Worm (Caenorhabditis elegans) whole organism, L1 larva: ENCODE data around the gene dnj-10.

ENCODE experiments used
- C16A3.4 ChIP-seq: fragments of 150-350 bp; optimal IDR thresholded peaks from 2 replicates; lab custom pipeline; 2014; ENCODE audit warnings: missing biosample characterization, missing genetic modification characterization
- F16B12.6 ChIP-seq: fragments of 150-350 bp; optimal IDR thresholded peaks from 2 replicates; lab custom pipeline; 2014; ENCODE audit warnings: missing biosample characterization, missing genetic modification characterization
- Y116A8C.19 ChIP-seq: sonication (generic microtip); optimal IDR thresholded peaks from 2 replicates; lab custom pipeline; 2016; ENCODE audit warnings: missing compliant biosample characterization, missing genetic modification characterization, borderline replicate concordance
- aha-1 ChIP-seq: fragments of 150-350 bp; optimal IDR thresholded peaks from 2 replicates; lab custom pipeline; 2014; ENCODE audit warnings: missing biosample characterization, missing genetic modification characterization
- aly-2 ChIP-seq: fragments of 150-350 bp; optimal IDR thresholded peaks from 2 replicates; lab custom pipeline; 2014; ENCODE audit warnings: missing biosample characterization, missing genetic modification characterization
- ama-1 ChIP-seq: fragments of 150-350 bp; optimal IDR thresholded peaks from 2 replicates; lab custom pipeline; 2014
- blmp-1 ChIP-seq: fragments of 150-350 bp; optimal IDR thresholded peaks from 2 replicates; lab custom pipeline; 2014; ENCODE audit warnings: missing biosample characterization, missing genetic modification characterization
- ceh-63 ChIP-seq: fragments of 200-800 bp; sonication (Bioruptor generic); optimal IDR thresholded peaks from 2 replicates; lab custom pipeline; 2018; ENCODE audit warnings: mild to moderate bottlenecking, missing genetic modification characterization, missing compliant biosample characterization
- ceh-8 ChIP-seq: fragments of 200-800 bp; sonication (Bioruptor generic); optimal IDR thresholded peaks from 2 replicates; lab custom pipeline; 2018; ENCODE audit warnings: mild to moderate bottlenecking, missing genetic modification characterization, moderate library complexity, missing compliant biosample characterization
- ceh-82 ChIP-seq, 3 experiments: fragments of 150-350 bp in 1 of 3; sonication (generic microtip) in 2 of 3; optimal IDR thresholded peaks; 2 replicates each; lab custom pipeline; 2014 to 2017; ENCODE audit warnings: missing biosample characterization in 3 of 3, missing genetic modification characterization in 3 of 3
- ces-1 ChIP-seq: fragments of 150-350 bp; optimal IDR thresholded peaks from 2 replicates; lab custom pipeline; 2014; ENCODE audit warnings: missing biosample characterization, missing genetic modification reagents, missing genetic modification characterization
- dsc-1 ChIP-seq: sonication (generic microtip); optimal IDR thresholded peaks from 2 replicates; lab custom pipeline; 2016; ENCODE audit warnings: mild to moderate bottlenecking, missing genetic modification characterization, missing compliant biosample characterization
- efl-1 ChIP-seq, 4 experiments: fragments of 150-350 bp; optimal IDR thresholded peaks in 3 of 4; peaks in 1 of 4; 1 replicate in 1 of 4; 2 replicates in 3 of 4; lab custom pipeline; 2014; ENCODE audit warnings: missing biosample characterization in 2 of 4, missing genetic modification characterization in 2 of 4, missing genetic modification reagents in 2 of 4
- efl-3 ChIP-seq: fragments of 200-800 bp; sonication (Bioruptor generic); optimal IDR thresholded peaks from 2 replicates; lab custom pipeline; 2018; ENCODE audit warnings: mild to moderate bottlenecking, missing genetic modification characterization, missing compliant biosample characterization
- egl-27 ChIP-seq, 2 experiments: fragments of 150-350 bp in 1 of 2; sonication (generic microtip); optimal IDR thresholded peaks; 3 replicates each; lab custom pipeline; 2017 to 2018; ENCODE audit warnings: missing biosample characterization in 2 of 2, missing genetic modification characterization in 2 of 2, missing genetic modification reagents in 2 of 2
- elt-2 ChIP-seq: sonication (generic microtip); optimal IDR thresholded peaks from 2 replicates; lab custom pipeline; 2016; ENCODE audit warnings: missing genetic modification characterization, mild to moderate bottlenecking, inconsistent platforms, missing compliant biosample characterization, missing genetic modification reagents
- elt-3 ChIP-seq, 6 experiments: fragments of 150-350 bp in 1 of 6; sonication (generic microtip); optimal IDR thresholded peaks; 2 replicates each; lab custom pipeline; 2017 to 2018; ENCODE audit warnings: missing biosample characterization in 6 of 6, missing genetic modification characterization in 6 of 6, inconsistent platforms in 1 of 6
- ets-5 ChIP-seq: fragments of 200-800 bp; sonication (Bioruptor generic); IDR thresholded peaks from 2 replicates; pipeline ENCODE4 v1.3.6; 2022; ENCODE audit warnings: missing genetic modification characterization, missing compliant biosample characterization
- fkh-10 ChIP-seq: sonication (generic microtip); optimal IDR thresholded peaks from 2 replicates; lab custom pipeline; 2017; ENCODE audit warnings: missing biosample characterization, missing genetic modification reagents, missing genetic modification characterization
- fkh-4 ChIP-seq: sonication (generic microtip); optimal IDR thresholded peaks from 2 replicates; lab custom pipeline; 2016; ENCODE audit warnings: missing compliant biosample characterization, missing genetic modification characterization, borderline replicate concordance
- fos-1 ChIP-seq: fragments of 150-350 bp; optimal IDR thresholded peaks from 2 replicates; lab custom pipeline; 2014; ENCODE audit warnings: missing biosample characterization, missing genetic modification characterization
- grh-1 ChIP-seq: fragments of 200-800 bp; sonication (Bioruptor generic); IDR thresholded peaks from 2 replicates; pipeline ENCODE4 v1.3.6; 2022; ENCODE audit warnings: missing genetic modification reagents, missing genetic modification characterization, missing compliant biosample characterization
- hlh-4 ChIP-seq: sonication (generic microtip); optimal IDR thresholded peaks from 2 replicates; lab custom pipeline; 2016; ENCODE audit warnings: mild to moderate bottlenecking, missing genetic modification characterization, missing compliant biosample characterization
- hpl-2 ChIP-seq: fragments of 150-350 bp; optimal IDR thresholded peaks from 2 replicates; lab custom pipeline; 2014; ENCODE audit warnings: missing biosample characterization, missing genetic modification reagents, missing genetic modification characterization
- irx-1 ChIP-seq: sonication (generic microtip); optimal IDR thresholded peaks from 2 replicates; lab custom pipeline; 2016; ENCODE audit warnings: missing genetic modification characterization, missing compliant biosample characterization
- isw-1 ChIP-seq: fragments of 200-800 bp; sonication (Bioruptor generic); IDR thresholded peaks from 2 replicates; pipeline ENCODE4 v1.3.6; 2022; ENCODE audit warnings: missing genetic modification characterization, missing compliant biosample characterization
- jun-1 ChIP-seq: fragments of 150-350 bp; optimal IDR thresholded peaks from 2 replicates; lab custom pipeline; 2014; ENCODE audit warnings: missing biosample characterization, missing genetic modification reagents, missing genetic modification characterization
- lin-13 ChIP-seq: fragments of 150-350 bp; optimal IDR thresholded peaks from 2 replicates; lab custom pipeline; 2014; ENCODE audit warnings: missing biosample characterization, missing genetic modification reagents, missing genetic modification characterization
- lsy-2 ChIP-seq, 2 experiments: fragments of 150-350 bp; optimal IDR thresholded peaks; 2 replicates each; lab custom pipeline; 2014; ENCODE audit warnings: missing biosample characterization in 2 of 2, missing genetic modification characterization in 2 of 2
- mab-9 ChIP-seq: fragments of 200-800 bp; sonication (Bioruptor generic); IDR thresholded peaks from 2 replicates; pipeline ENCODE4 v1.3.6; 2022; ENCODE audit warnings: missing genetic modification reagents, missing genetic modification characterization, missing compliant biosample characterization
- mef-2 ChIP-seq: fragments of 150-350 bp; optimal IDR thresholded peaks from 2 replicates; lab custom pipeline; 2014; ENCODE audit warnings: missing biosample characterization, missing genetic modification characterization
- mep-1 ChIP-seq: fragments of 150-350 bp; optimal IDR thresholded peaks from 2 replicates; lab custom pipeline; 2014; ENCODE audit warnings: missing biosample characterization, missing genetic modification characterization
- nhr-19 ChIP-seq: fragments of 200-800 bp; sonication (Bioruptor generic); conservative IDR thresholded peaks from 2 replicates; pipeline ENCODE4 v1.3.6; 2022; ENCODE audit warnings: missing genetic modification characterization, missing compliant biosample characterization
- nhr-76 ChIP-seq: sonication (generic microtip); optimal IDR thresholded peaks from 2 replicates; lab custom pipeline; 2017; ENCODE audit warnings: missing biosample characterization, missing genetic modification characterization
- nhr-84 ChIP-seq: sonication (generic microtip); optimal IDR thresholded peaks from 2 replicates; lab custom pipeline; 2017; ENCODE audit warnings: missing biosample characterization, missing genetic modification characterization
- pag-3 ChIP-seq: sonication (generic microtip); optimal IDR thresholded peaks from 2 replicates; lab custom pipeline; 2017; ENCODE audit warnings: missing genetic modification characterization, mild to moderate bottlenecking, missing compliant biosample characterization, antibody characterized with exemption, borderline replicate concordance; ENCODE audit not compliant: insufficient read depth
- pax-3 ChIP-seq: fragments of 200-800 bp; sonication (Bioruptor generic); optimal IDR thresholded peaks from 2 replicates; lab custom pipeline; 2018; ENCODE audit warnings: mild to moderate bottlenecking, missing genetic modification characterization, moderate library complexity, missing compliant biosample characterization
- skn-1 ChIP-seq: fragments of 150-350 bp; optimal IDR thresholded peaks from 2 replicates; lab custom pipeline; 2014; ENCODE audit warnings: missing biosample characterization, missing genetic modification characterization
- snpc-4 ChIP-seq: fragments of 150-350 bp; optimal IDR thresholded peaks from 2 replicates; lab custom pipeline; 2014; ENCODE audit warnings: missing biosample characterization, missing genetic modification characterization
- snu-23 ChIP-seq: sonication (generic microtip); optimal IDR thresholded peaks from 2 replicates; lab custom pipeline; 2016; ENCODE audit warnings: missing genetic modification characterization, missing compliant biosample characterization
- sox-4 ChIP-seq: sonication (generic microtip); optimal IDR thresholded peaks from 2 replicates; lab custom pipeline; 2016; ENCODE audit warnings: missing genetic modification characterization, missing compliant biosample characterization
- sptf-1 ChIP-seq: fragments of 150-350 bp; optimal IDR thresholded peaks from 2 replicates; lab custom pipeline; 2014; ENCODE audit warnings: missing biosample characterization, missing genetic modification characterization
- tbx-2 ChIP-seq: sonication (generic microtip); optimal IDR thresholded peaks from 2 replicates; lab custom pipeline; 2016; ENCODE audit warnings: missing genetic modification characterization, missing compliant biosample characterization
- tlp-1 ChIP-seq: fragments of 150-350 bp; optimal IDR thresholded peaks from 2 replicates; lab custom pipeline; 2014; ENCODE audit warnings: missing biosample characterization, missing genetic modification characterization
- unc-130 ChIP-seq: fragments of 150-350 bp; optimal IDR thresholded peaks from 2 replicates; lab custom pipeline; 2017; ENCODE audit warnings: missing biosample characterization, missing genetic modification characterization, inconsistent platforms
- unc-30 ChIP-seq: sonication (generic microtip); optimal IDR thresholded peaks from 2 replicates; lab custom pipeline; 2017; ENCODE audit warnings: missing biosample characterization, missing genetic modification characterization
- unc-62 ChIP-seq: fragments of 150-350 bp; optimal IDR thresholded peaks from 2 replicates; lab custom pipeline; 2014; ENCODE audit warnings: missing biosample characterization, missing genetic modification reagents, missing genetic modification characterization
- zip-4 ChIP-seq: fragments of 200-800 bp; sonication (Bioruptor generic); optimal IDR thresholded peaks from 2 replicates; lab custom pipeline; 2018; ENCODE audit warnings: mild to moderate bottlenecking, missing genetic modification characterization, moderate library complexity, missing compliant biosample characterization
- ztf-11 ChIP-seq, 2 experiments: sonication (generic microtip); optimal IDR thresholded peaks; 2 replicates each; lab custom pipeline; 2016 to 2017; ENCODE audit warnings: missing genetic modification characterization in 2 of 2, missing biosample characterization in 1 of 2, missing compliant biosample characterization in 1 of 2
- ztf-4 ChIP-seq: fragments of 150-350 bp; optimal IDR thresholded peaks from 2 replicates; lab custom pipeline; 2014; ENCODE audit warnings: missing biosample characterization, missing genetic modification characterization

dnj-10 gene

ce11 chrIII:8625125-8625524 lies 5.8 kb upstream of the dnj-10 start:
- no peak for TF ChIP-seq efl-1 (optimal IDR thresholded peaks at IDR 0.05; lab: Kevin White, UChicago)
- TF ChIP-seq efl-1 (GFP tag; optimal IDR thresholded peaks at IDR 0.05 in 1 of 2; lab: Kevin White, UChicago), result peak in 1 of 2 experiments; percentile 46
- TF ChIP-seq C16A3.4 (tag; lab: Kevin White, UChicago), result no peak
- TF ChIP-seq unc-130, result no peak

- TF ChIP-seq hlh-4 (tag; lab: Kevin White, UChicago), result no peak
- no peak for TF ChIP-seq mef-2 (tag; lab: Kevin White, UChicago)
- TF ChIP-seq unc-62 (GFP tag; lab: Kevin White, UChicago), result no peak
- TF ChIP-seq isw-1 (GFP tag; lab: Robert Waterston, UW), result peak; percentile 27; the same call in 1 of the 2 replicates
- TF ChIP-seq blmp-1, result peak; percentile 23
- TF ChIP-seq pax-3 (tag; lab: Kevin White, UChicago), result no peak
- no peak for TF ChIP-seq pag-3 (tag; lab: Kevin White, UChicago)
- no peak for TF ChIP-seq jun-1 (tag; lab: Kevin White, UChicago)
- no peak for TF ChIP-seq fkh-4 (tag; lab: Kevin White, UChicago)
- no peak for TF ChIP-seq fos-1 (tag; lab: Kevin White, UChicago)
- no peak for TF ChIP-seq unc-30 (tag; lab: Kevin White, UChicago)
- peak; percentile 52 for TF ChIP-seq lin-13 (GFP tag; lab: Kevin White, UChicago)
- TF ChIP-seq ceh-63 (GFP tag; lab: Kevin White, UChicago), result no peak
- no peak for TF ChIP-seq grh-1 (GFP tag; lab: Robert Waterston, UW)
- TF ChIP-seq irx-1 (tag; lab: Kevin White, UChicago), result no peak
- TF ChIP-seq ceh-8, result no peak
- TF ChIP-seq mab-9 (GFP tag; lab: Robert Waterston, UW), result no peak
- peak; percentile 80 to 83 for TF ChIP-seq efl-1 (optimal IDR thresholded peaks at IDR 0.05; lab: Kevin White, UChicago)
- peak; percentile 85 to 98 for TF ChIP-seq efl-1 (GFP tag; optimal IDR thresholded peaks at IDR 0.05 in 1 of 2; lab: Kevin White, UChicago)
- TF ChIP-seq snpc-4 (tag; lab: Kevin White, UChicago), result no peak
- no peak for TF ChIP-seq ztf-11 (tag; optimal IDR thresholded peaks at IDR 0.05; lab: Kevin White, UChicago)
- TF ChIP-seq aha-1 (tag; lab: Kevin White, UChicago), result no peak
- no peak for TF ChIP-seq nhr-19
- TF ChIP-seq dsc-1, result no peak
- TF ChIP-seq nhr-76 (tag; lab: Kevin White, UChicago), result no peak
- no peak for TF ChIP-seq ceh-82 (tag; optimal IDR thresholded peaks at IDR 0.05; lab: Kevin White, UChicago)
- no peak for TF ChIP-seq mep-1
- no peak for TF ChIP-seq ztf-4 (tag; lab: Kevin White, UChicago)
- no peak for TF ChIP-seq aly-2 (tag; lab: Kevin White, UChicago)
- no peak for TF ChIP-seq Y116A8C.19 (tag; lab: Kevin White, UChicago)
- peak; percentile 22 for TF ChIP-seq snu-23 (GFP tag; lab: Kevin White, UChicago)
- no peak for TF ChIP-seq zip-4 (GFP tag; lab: Kevin White, UChicago)
- no peak for TF ChIP-seq nhr-84 (tag; lab: Kevin White, UChicago)
- no peak for TF ChIP-seq sox-4 (tag; lab: Kevin White, UChicago)
- TF ChIP-seq elt-2, result no peak
- TF ChIP-seq fkh-10 (GFP tag; lab: Kevin White, UChicago), result no peak
- TF ChIP-seq C16A3.4 (tag; lab: Kevin White, UChicago), result peak; percentile 25
- no peak for TF ChIP-seq tlp-1 (tag; lab: Kevin White, UChicago)
- TF ChIP-seq lsy-2 (tag; optimal IDR thresholded peaks at IDR 0.05; lab: Kevin White, UChicago), result peak; percentile 29 to 52
- no peak for TF ChIP-seq hpl-2 (GFP tag; lab: Kevin White, UChicago)
- no peak for TF ChIP-seq ces-1 (GFP tag; lab: Kevin White, UChicago)
- TF ChIP-seq F16B12.6 (tag; lab: Kevin White, UChicago), result peak; percentile 79
- TF ChIP-seq egl-27 (tag; optimal IDR thresholded peaks at IDR 0.05; lab: Kevin White, UChicago), result no peak
- TF ChIP-seq skn-1 (tag; lab: Kevin White, UChicago), result no peak
- no peak for TF ChIP-seq elt-3 (tag; optimal IDR thresholded peaks at IDR 0.05; lab: Kevin White, UChicago)
- no peak for TF ChIP-seq sptf-1
- no peak for TF ChIP-seq ets-5
- TF ChIP-seq efl-3 (GFP tag; lab: Kevin White, UChicago), result no peak
- no peak for TF ChIP-seq tbx-2
- no peak for TF ChIP-seq ama-1 (lab: Kevin White, UChicago)
Observed at ce11 chrIII:8628405-8628982, 2.5 kb upstream of the dnj-10 start, which contains the start of the genes polk-1 and gpr-1. Gene polk-1, minus strand, starts transcription at chrIII:8628590. Gene gpr-1, plus strand, starts transcription at chrIII:8628932.
